Fruit fly (Drosophila melanogaster): ENCODE data around the gene Tsp86D.
A peak's percentile ranks its signal among the peaks of the same experiment; 100 is the strongest.

The Tsp86D gene

DNA sequence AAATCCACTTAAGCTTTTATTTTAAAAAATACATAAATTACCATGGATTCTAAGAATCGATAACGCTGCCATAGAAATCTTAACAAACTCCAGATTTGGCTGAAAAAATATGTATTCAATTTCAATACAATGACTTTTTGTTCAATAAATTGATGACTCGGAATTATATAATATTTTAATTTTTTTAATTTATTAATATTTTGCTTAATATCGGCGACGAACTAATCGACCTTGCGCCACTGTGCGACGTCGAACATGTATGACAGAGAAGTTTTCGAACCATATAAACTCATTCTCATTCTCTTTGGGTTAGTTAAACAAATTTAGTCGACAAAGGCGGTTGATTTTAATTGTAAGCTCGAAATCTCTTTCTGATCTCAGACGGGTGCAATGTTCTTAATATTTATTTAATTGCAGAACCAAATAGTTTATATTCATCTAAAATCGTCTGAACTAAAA, 19.0 kb upstream of the Tsp86D start, which contains the start of gene CG42394 (continued):
- TF ChIP-seq bcd (GFP tag; optimal IDR thresholded peaks at IDR 0.05): peak; percentile 97
- peak; percentile 48 for TF ChIP-seq bab2 (GFP tag; optimal IDR thresholded peaks at IDR 0.05)
- TF ChIP-seq Dad (GFP tag; optimal IDR thresholded peaks at IDR 0.05): peak; percentile 76
- TF ChIP-seq ems (GFP tag; optimal IDR thresholded peaks at IDR 0.05): peak; percentile 89
- TF ChIP-seq CG1832 (GFP tag; optimal IDR thresholded peaks at IDR 0.05): no peak
- TF ChIP-seq CTCF (GFP tag; optimal IDR thresholded peaks at IDR 0.05): peak; percentile 67
- TF ChIP-seq CG4328 (GFP tag; optimal IDR thresholded peaks at IDR 0.05): peak; percentile 86
- TF ChIP-seq Tbp (GFP tag; optimal IDR thresholded peaks at IDR 0.05): no peak
- TF ChIP-seq ara (GFP tag; IDR thresholded peaks at IDR 0.05): peak; percentile 95
- peak; percentile 84 for TF ChIP-seq Ravus (GFP tag; IDR thresholded peaks at IDR 0.05)
- TF ChIP-seq Sox100B (GFP tag; optimal IDR thresholded peaks at IDR 0.05): peak; percentile 97
- peak; percentile 84 for TF ChIP-seq ewg (GFP tag; optimal IDR thresholded peaks at IDR 0.05)
- peak; percentile 85 for TF ChIP-seq CG6175 (GFP tag; IDR thresholded peaks at IDR 0.05)
- TF ChIP-seq CG10462 (GFP tag; optimal IDR thresholded peaks at IDR 0.05): peak; percentile 89
- peak; percentile 10; the same call in 1 of the 2 replicates for TF ChIP-seq Lim3 (GFP tag; IDR thresholded peaks at IDR 0.05)
- no peak for TF ChIP-seq sc (optimal IDR thresholded peaks at IDR 0.05)
- peak; percentile 94 for TF ChIP-seq sc (GFP tag; optimal IDR thresholded peaks at IDR 0.05)
- peak; percentile 68 for TF ChIP-seq Sry-β (GFP tag; optimal IDR thresholded peaks at IDR 0.05)
- peak; percentile 88 for TF ChIP-seq ttk (GFP tag; IDR thresholded peaks at IDR 0.05)
- peak; percentile 88 for TF ChIP-seq CG2889 (GFP tag; IDR thresholded peaks at IDR 0.05)
- TF ChIP-seq CG8478 (optimal IDR thresholded peaks at IDR 0.05): no peak
- peak; percentile 47 for TF ChIP-seq CG1792 (GFP tag; optimal IDR thresholded peaks at IDR 0.05)
- TF ChIP-seq Drgx (GFP tag; IDR thresholded peaks at IDR 0.05): peak; percentile 95
- TF ChIP-seq grau (tag; optimal IDR thresholded peaks at IDR 0.05): peak; percentile 95
- peak; percentile 95 for TF ChIP-seq tin (GFP tag; optimal IDR thresholded peaks at IDR 0.05)
- peak; percentile 94 for TF ChIP-seq CG10267 (tag; optimal IDR thresholded peaks at IDR 0.05)
- TF ChIP-seq aop (GFP tag; IDR thresholded peaks at IDR 0.05): peak; percentile 72
- TF ChIP-seq ab (GFP tag; optimal IDR thresholded peaks at IDR 0.05): no peak
- TF ChIP-seq da (GFP tag; optimal IDR thresholded peaks at IDR 0.05): no peak
- TF ChIP-seq grn (GFP tag; optimal IDR thresholded peaks at IDR 0.05): no peak
- peak; percentile 96 for TF ChIP-seq Ssrp (tag; optimal IDR thresholded peaks at IDR 0.05)
- peak; percentile 53 for TF ChIP-seq CG15073 (GFP tag; optimal IDR thresholded peaks at IDR 0.05)
- peak; percentile 93 for TF ChIP-seq CG7987 (GFP tag; optimal IDR thresholded peaks at IDR 0.05)

DNA sequence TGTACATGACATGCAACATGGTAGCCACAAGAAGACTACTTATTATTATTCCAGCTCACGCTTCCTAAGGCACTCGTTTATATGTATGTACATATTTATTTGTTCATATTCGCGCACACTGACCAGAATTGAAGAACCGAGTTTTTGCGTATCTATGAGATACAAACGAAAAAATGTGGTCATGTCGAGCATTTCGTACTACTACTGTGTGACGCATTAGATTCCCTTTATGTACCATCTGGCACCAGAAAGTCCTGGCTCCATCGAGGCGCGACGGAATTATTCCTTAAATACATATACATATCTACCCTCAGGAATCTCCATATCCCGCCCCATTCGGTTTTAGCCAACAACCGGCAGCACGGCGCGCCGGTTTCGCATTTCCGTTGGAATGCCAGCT, 17.9 kb upstream of the Tsp86D start:
- no peak for TF ChIP-seq CG11085 (GFP tag; IDR thresholded peaks at IDR 0.05)
- TF ChIP-seq grau (tag; optimal IDR thresholded peaks at IDR 0.05): no peak
- no peak for TF ChIP-seq chm (GFP tag; IDR thresholded peaks at IDR 0.05)
- no peak for TF ChIP-seq NfI (GFP tag; optimal IDR thresholded peaks at IDR 0.05)
- no peak for TF ChIP-seq hbn (GFP tag; IDR thresholded peaks at IDR 0.05; ENCODE audit: partially characterized antibody)
- TF ChIP-seq CG10979 (tag; optimal IDR thresholded peaks at IDR 0.05): no peak
- peak; percentile 67; the same call in 1 of the 3 replicates for TF ChIP-seq CG2199 (GFP tag; IDR thresholded peaks at IDR 0.05)
- no peak for TF ChIP-seq Usf (GFP tag; optimal IDR thresholded peaks at IDR 0.05)
- TF ChIP-seq bsh (GFP tag; optimal IDR thresholded peaks at IDR 0.05): no peak
- TF ChIP-seq her (GFP tag; optimal IDR thresholded peaks at IDR 0.05): no peak
- no peak for TF ChIP-seq CG6175 (GFP tag; IDR thresholded peaks at IDR 0.05)
- TF ChIP-seq Med (GFP tag): peak; percentile 77
- peak; percentile 46 for TF ChIP-seq sd (tag; optimal IDR thresholded peaks at IDR 0.05)
- no peak for TF ChIP-seq Trl (optimal IDR thresholded peaks at IDR 0.05)
- no peak for TF ChIP-seq Trl (GFP tag; optimal IDR thresholded peaks at IDR 0.05)
- no peak for TF ChIP-seq abd-A (tag; optimal IDR thresholded peaks at IDR 0.05)
- peak; percentile 76 for TF ChIP-seq CG13894 (tag; optimal IDR thresholded peaks at IDR 0.05)
- TF ChIP-seq nerfin-1 (tag; optimal IDR thresholded peaks at IDR 0.05): peak; percentile 65
- TF ChIP-seq CG13624 (GFP tag; optimal IDR thresholded peaks at IDR 0.05): peak; percentile 5
- TF ChIP-seq gcm (GFP tag; optimal IDR thresholded peaks at IDR 0.05): no peak
- TF ChIP-seq lilli (GFP tag; optimal IDR thresholded peaks at IDR 0.05): no peak
- no peak for TF ChIP-seq CG17186 (GFP tag; optimal IDR thresholded peaks at IDR 0.05)
- TF ChIP-seq da (GFP tag; optimal IDR thresholded peaks at IDR 0.05): no peak
- no peak for TF ChIP-seq pum (GFP tag; optimal IDR thresholded peaks at IDR 0.05)

All from whole organism, embryonic.